Worm (Caenorhabditis elegans): ENCODE measurements around the gene F33G12.6.
"Not testable (repeated sequence)": the region's sequence is repeated elsewhere in the genome, so short reads cannot be mapped to it uniquely, and the experiment has no call there.

DNA sequence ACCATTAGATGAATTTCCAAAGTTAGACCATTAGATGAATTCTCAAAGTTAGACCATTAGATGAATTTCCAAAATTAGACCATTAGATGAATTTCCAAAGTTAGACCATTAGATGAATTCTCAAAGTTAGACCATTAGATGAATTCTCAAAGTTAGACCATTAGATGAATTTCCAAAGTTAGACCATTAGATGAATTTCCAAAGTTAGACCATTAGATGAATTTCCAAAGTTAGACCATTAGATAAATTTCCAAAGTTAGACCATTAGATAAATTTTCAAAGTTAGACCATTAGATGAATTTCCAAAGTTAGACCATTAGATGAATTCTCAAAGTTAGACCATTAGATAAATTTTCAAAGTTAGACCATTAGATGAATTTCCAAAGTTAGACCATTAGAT is 47.7 kb downstream of the F33G12.6 start:
- not testable (repeated sequence) for TF ChIP-seq nhr-232, ceh-18 (tag; optimal IDR thresholded peaks at IDR 0.05)

Measured in whole organism, late embryonic.